Fruit fly (Drosophila melanogaster) Kc167 (cell line): ENCODE data around the gene CG16719.

ENCODE experiments used
- Myc ChIP-seq: fragments of >200 bp; optimal IDR thresholded peaks from 2 replicates; lab custom pipeline; 2017; ENCODE audit warnings: missing external identifiers
- Sin3A ChIP-seq: fragments of >200 bp; optimal IDR thresholded peaks from 2 replicates; lab custom pipeline; 2018; ENCODE audit warnings: missing external identifiers
- h ChIP-seq: fragments of >200 bp; optimal IDR thresholded peaks from 3 replicates; lab custom pipeline; 2018; ENCODE audit warnings: missing external identifiers
- psq ChIP-seq: fragments of >200 bp; optimal IDR thresholded peaks from 2 replicates; lab custom pipeline; 2017; ENCODE audit warnings: missing external identifiers

DNA sequence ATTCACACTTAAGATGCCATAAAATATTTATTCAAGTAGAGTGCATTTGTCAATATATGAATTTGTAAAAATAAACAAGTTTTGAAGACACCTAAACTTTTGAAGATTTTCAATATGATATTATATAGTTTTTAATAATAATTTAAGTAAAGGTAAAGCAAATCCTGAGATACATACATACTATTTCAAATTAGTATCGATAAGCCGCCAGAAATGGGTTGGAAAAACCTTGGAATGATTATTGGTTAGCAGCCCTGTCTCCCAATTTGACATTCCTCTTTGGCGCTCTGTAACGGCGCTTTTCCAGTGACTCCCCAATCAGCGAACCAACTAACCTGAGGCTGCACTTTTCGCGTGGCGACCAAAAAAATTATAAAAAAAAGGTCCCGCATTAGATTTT lies 4.0 kb upstream of the CG16719 start, which contains the start of gene alphaTub67C:
- no peak for TF ChIP-seq psq (lab: Kevin White, UChicago)
- no peak for TF ChIP-seq Sin3A (lab: Kevin White, UChicago)
- no peak for TF ChIP-seq Myc
- no peak for TF ChIP-seq h
